Worm (Caenorhabditis elegans) whole organism, L3 larva: Measurements from ENCODE around the gene tbx-35.

Source experiments
- R02D3.7 ChIP-seq: fragments of 150-350 bp; optimal IDR thresholded peaks from 2 replicates; lab custom pipeline; 2014; ENCODE audit warnings: missing biosample characterization, missing genetic modification characterization
- ZK546.5 ChIP-seq: sonication (generic microtip); optimal IDR thresholded peaks from 2 replicates; lab custom pipeline; 2017; ENCODE audit warnings: missing biosample characterization, missing genetic modification characterization
- aly-2 ChIP-seq: fragments of 150-350 bp; optimal IDR thresholded peaks from 2 replicates; lab custom pipeline; 2014; ENCODE audit warnings: missing biosample characterization, missing genetic modification characterization
- ama-1 ChIP-seq: fragments of 150-350 bp; optimal IDR thresholded peaks from 2 replicates; lab custom pipeline; 2018
- ceh-16 ChIP-seq: sonication (generic microtip); optimal IDR thresholded peaks from 2 replicates; lab custom pipeline; 2017; ENCODE audit warnings: missing biosample characterization, missing genetic modification characterization
- ceh-28 ChIP-seq: fragments of 150-350 bp; optimal IDR thresholded peaks from 2 replicates; lab custom pipeline; 2014; ENCODE audit warnings: missing biosample characterization, missing genetic modification reagents, missing genetic modification characterization
- ceh-82 ChIP-seq: fragments of 150-350 bp; optimal IDR thresholded peaks from 2 replicates; lab custom pipeline; 2014; ENCODE audit warnings: missing biosample characterization, missing genetic modification characterization
- ceh-9 ChIP-seq: sonication (generic microtip); optimal IDR thresholded peaks from 2 replicates; lab custom pipeline; 2018; ENCODE audit warnings: missing biosample characterization, missing genetic modification characterization
- daf-12 ChIP-seq: fragments of 150-350 bp; optimal IDR thresholded peaks from 2 replicates; lab custom pipeline; 2014; ENCODE audit warnings: missing biosample characterization, missing genetic modification reagents, missing genetic modification characterization
- egl-27 ChIP-seq: sonication (generic microtip); optimal IDR thresholded peaks from 4 replicates; lab custom pipeline; 2017; ENCODE audit warnings: missing biosample characterization, missing genetic modification reagents, missing genetic modification characterization
- egl-5 ChIP-seq: fragments of 150-350 bp; optimal IDR thresholded peaks from 2 replicates; lab custom pipeline; 2017; ENCODE audit warnings: missing biosample characterization, missing genetic modification reagents, missing genetic modification characterization, inconsistent platforms
- elt-1 ChIP-seq: fragments of 150-350 bp; optimal IDR thresholded peaks from 2 replicates; lab custom pipeline; 2014; ENCODE audit warnings: missing biosample characterization, missing genetic modification characterization
- elt-2 ChIP-seq: sonication (generic microtip); optimal IDR thresholded peaks from 2 replicates; lab custom pipeline; 2016; ENCODE audit warnings: missing genetic modification reagents, mild to moderate bottlenecking, missing genetic modification characterization, missing compliant biosample characterization
- elt-3 ChIP-seq, 3 experiments: fragments of 150-350 bp in 1 of 3; sonication (generic microtip) in 2 of 3; optimal IDR thresholded peaks; 2 replicates in 2 of 3; 4 replicates in 1 of 3; lab custom pipeline; 2014 to 2017; ENCODE audit warnings: missing biosample characterization in 3 of 3, missing genetic modification characterization in 3 of 3
- eor-1 ChIP-seq, 2 experiments: fragments of 150-350 bp; optimal IDR thresholded peaks; 2 replicates each; lab custom pipeline; 2014 to 2018; ENCODE audit warnings: missing biosample characterization in 2 of 2, missing genetic modification characterization in 2 of 2
- fkh-10 ChIP-seq: sonication (generic microtip); optimal IDR thresholded peaks from 2 replicates; lab custom pipeline; 2017; ENCODE audit warnings: missing biosample characterization, missing genetic modification reagents, missing genetic modification characterization
- fkh-2 ChIP-seq: fragments of 150-350 bp; optimal IDR thresholded peaks from 2 replicates; lab custom pipeline; 2014; ENCODE audit warnings: missing biosample characterization, missing genetic modification reagents, missing genetic modification characterization
- fos-1 ChIP-seq: fragments of 150-350 bp; optimal IDR thresholded peaks from 2 replicates; lab custom pipeline; 2014; ENCODE audit warnings: missing biosample characterization, missing genetic modification characterization
- hmg-11 ChIP-seq: sonication (generic microtip); optimal IDR thresholded peaks from 2 replicates; lab custom pipeline; 2016; ENCODE audit warnings: missing genetic modification characterization, missing compliant biosample characterization
- jun-1 ChIP-seq: fragments of 150-350 bp; optimal IDR thresholded peaks from 2 replicates; lab custom pipeline; 2014; ENCODE audit warnings: missing biosample characterization, missing genetic modification reagents, missing genetic modification characterization
- lin-15B ChIP-seq: fragments of 150-350 bp; optimal IDR thresholded peaks from 2 replicates; lab custom pipeline; 2014; ENCODE audit warnings: missing biosample characterization, missing genetic modification characterization
- lin-39 ChIP-seq: fragments of 150-350 bp; optimal IDR thresholded peaks from 2 replicates; lab custom pipeline; 2018; ENCODE audit warnings: missing biosample characterization, missing genetic modification reagents, missing genetic modification characterization
- lsy-12 ChIP-seq: sonication (generic microtip); optimal IDR thresholded peaks from 2 replicates; lab custom pipeline; 2016; ENCODE audit warnings: mild to moderate bottlenecking, missing genetic modification characterization, missing compliant biosample characterization
- mdl-1 ChIP-seq: fragments of 150-350 bp; optimal IDR thresholded peaks from 2 replicates; lab custom pipeline; 2014; ENCODE audit warnings: missing biosample characterization, missing genetic modification characterization
- mml-1 ChIP-seq: fragments of 150-350 bp; sonication (generic microtip); optimal IDR thresholded peaks from 3 replicates; lab custom pipeline; 2014; ENCODE audit warnings: missing biosample characterization, missing genetic modification characterization
- nfya-1 ChIP-seq: sonication (generic microtip); optimal IDR thresholded peaks from 2 replicates; lab custom pipeline; 2017; ENCODE audit warnings: missing genetic modification characterization, mild to moderate bottlenecking, missing compliant biosample characterization, antibody characterized with exemption, moderate library complexity; ENCODE audit not compliant: insufficient read depth
- nhr-11 ChIP-seq: fragments of 150-350 bp; optimal IDR thresholded peaks from 2 replicates; lab custom pipeline; 2014; ENCODE audit warnings: missing biosample characterization, missing genetic modification characterization
- nhr-12 ChIP-seq: fragments of 150-350 bp; optimal IDR thresholded peaks from 2 replicates; lab custom pipeline; 2014; ENCODE audit warnings: missing biosample characterization, missing genetic modification characterization
- nhr-23 ChIP-seq: fragments of 150-350 bp; optimal IDR thresholded peaks from 2 replicates; lab custom pipeline; 2014; ENCODE audit warnings: missing biosample characterization, missing genetic modification reagents, missing genetic modification characterization
- nhr-237 ChIP-seq: fragments of 150-350 bp; optimal IDR thresholded peaks from 2 replicates; lab custom pipeline; 2014; ENCODE audit warnings: missing biosample characterization, missing genetic modification characterization
- nhr-25 ChIP-seq: sonication (generic microtip); optimal IDR thresholded peaks from 2 replicates; lab custom pipeline; 2017; ENCODE audit warnings: missing biosample characterization, missing genetic modification characterization
- nhr-28 ChIP-seq: fragments of 150-350 bp; optimal IDR thresholded peaks from 2 replicates; lab custom pipeline; 2014; ENCODE audit warnings: missing biosample characterization, missing genetic modification characterization
- nhr-43 ChIP-seq: sonication (generic microtip); optimal IDR thresholded peaks from 2 replicates; lab custom pipeline; 2016; ENCODE audit warnings: mild to moderate bottlenecking, missing genetic modification characterization, missing compliant biosample characterization; ENCODE audit not compliant: poor library complexity, severe bottlenecking
- nhr-67 ChIP-seq: fragments of 150-350 bp; optimal IDR thresholded peaks from 2 replicates; lab custom pipeline; 2014; ENCODE audit warnings: missing biosample characterization, missing genetic modification characterization
- nhr-76 ChIP-seq: fragments of 150-350 bp; sonication (generic microtip); optimal IDR thresholded peaks from 5 replicates; lab custom pipeline; 2014; ENCODE audit warnings: missing biosample characterization, missing genetic modification characterization
- nhr-77 ChIP-seq: fragments of 150-350 bp; optimal IDR thresholded peaks from 2 replicates; lab custom pipeline; 2014; ENCODE audit warnings: missing biosample characterization, missing genetic modification characterization
- pha-4 ChIP-seq: fragments of 150-350 bp; optimal IDR thresholded peaks from 2 replicates; lab custom pipeline; 2014; ENCODE audit warnings: missing biosample characterization, missing genetic modification reagents, missing genetic modification characterization
- pqm-1 ChIP-seq: fragments of 150-350 bp; optimal IDR thresholded peaks from 2 replicates; lab custom pipeline; 2017; ENCODE audit warnings: missing biosample characterization, missing genetic modification characterization, inconsistent platforms
- sea-2 ChIP-seq: fragments of 150-350 bp; sonication (generic microtip); optimal IDR thresholded peaks from 4 replicates; lab custom pipeline; 2014; ENCODE audit warnings: missing biosample characterization, missing genetic modification reagents, missing genetic modification characterization
- skn-1 ChIP-seq: fragments of 150-350 bp; optimal IDR thresholded peaks from 2 replicates; lab custom pipeline; 2014; ENCODE audit warnings: missing biosample characterization, missing genetic modification characterization
- snpc-4 ChIP-seq: fragments of 150-350 bp; optimal IDR thresholded peaks from 2 replicates; lab custom pipeline; 2014; ENCODE audit warnings: missing biosample characterization, missing genetic modification characterization
- tbx-2 ChIP-seq: sonication (generic microtip); optimal IDR thresholded peaks from 2 replicates; lab custom pipeline; 2016; ENCODE audit warnings: mild to moderate bottlenecking, missing genetic modification characterization, missing compliant biosample characterization
- unc-39 ChIP-seq: sonication (generic microtip); optimal IDR thresholded peaks from 4 replicates; lab custom pipeline; 2017; ENCODE audit warnings: missing biosample characterization, missing genetic modification characterization
- unc-62 ChIP-seq: fragments of 150-350 bp; sonication (generic microtip); optimal IDR thresholded peaks from 4 replicates; lab custom pipeline; 2014; ENCODE audit warnings: missing biosample characterization, missing genetic modification reagents, missing genetic modification characterization
- zag-1 ChIP-seq: fragments of 150-350 bp; optimal IDR thresholded peaks from 2 replicates; lab custom pipeline; 2014; ENCODE audit warnings: missing biosample characterization, missing genetic modification characterization
- ztf-11 ChIP-seq: fragments of 150-350 bp; optimal IDR thresholded peaks from 2 replicates; lab custom pipeline; 2014; ENCODE audit warnings: missing biosample characterization, missing genetic modification characterization
- ztf-4 ChIP-seq: fragments of 150-350 bp; optimal IDR thresholded peaks from 2 replicates; lab custom pipeline; 2014; ENCODE audit warnings: missing biosample characterization, missing genetic modification characterization

Gene tbx-35

ce11 chrII:5544145-5544515 is 18.9 kb upstream of the tbx-35 start:
- TF ChIP-seq lin-15B: peak; percentile 26
- TF ChIP-seq lsy-12: no peak
- TF ChIP-seq nfya-1 (tag; lab: Kevin White, UChicago): peak; percentile 80
- TF ChIP-seq jun-1 (tag; lab: Kevin White, UChicago): peak; percentile 41
- TF ChIP-seq ceh-28: peak; percentile 58
- peak; percentile 60 for TF ChIP-seq egl-5
- peak; percentile 51 for TF ChIP-seq unc-62 (GFP tag; lab: Kevin White, UChicago)
- peak; percentile 31 for TF ChIP-seq pqm-1 (tag; lab: Kevin White, UChicago)
- peak; percentile 72 for TF ChIP-seq lin-39 (tag; lab: Kevin White, UChicago)
- no peak for TF ChIP-seq nhr-77 (tag; lab: Kevin White, UChicago)
- TF ChIP-seq nhr-43: peak; percentile 63
- TF ChIP-seq ceh-16 (tag; lab: Kevin White, UChicago): no peak
- no peak for TF ChIP-seq elt-1 (tag; lab: Kevin White, UChicago)
- no peak for TF ChIP-seq fkh-10
- TF ChIP-seq elt-2 (tag; lab: Kevin White, UChicago): peak; percentile 84
- TF ChIP-seq skn-1: peak; percentile 57
- TF ChIP-seq nhr-12 (tag; lab: Kevin White, UChicago): no peak
- TF ChIP-seq snpc-4 (tag; lab: Kevin White, UChicago): peak; percentile 99
- TF ChIP-seq pha-4 (tag; lab: Kevin White, UChicago): peak; percentile 81
- TF ChIP-seq nhr-237 (tag; lab: Kevin White, UChicago): no peak
- no peak for TF ChIP-seq R02D3.7 (tag; lab: Kevin White, UChicago)
- peak; percentile 60 for TF ChIP-seq nhr-25
- peak; percentile 99 for TF ChIP-seq ama-1 (lab: Kevin White, UChicago)
- TF ChIP-seq nhr-23 (tag; lab: Kevin White, UChicago): peak; percentile 55

ce11 chrII:5543476-5544144 is 18.4 kb upstream of the tbx-35 start:
- TF ChIP-seq aly-2 (peak; percentile 88), ztf-4 (tag; lab: Kevin White, UChicago) (peak; percentile 91), nhr-67 (tag; lab: Kevin White, UChicago) (peak; percentile 53), tbx-2 (tag; lab: Kevin White, UChicago) (peak; percentile 97), ceh-9 (tag; lab: Kevin White, UChicago) (no peak), nhr-23 (tag; lab: Kevin White, UChicago) (peak; percentile 99), nhr-11 (tag; lab: Kevin White, UChicago) (peak; percentile 95), elt-3 (tag; optimal IDR thresholded peaks at IDR 0.05; lab: Kevin White, UChicago) (peak in 2 of 3 experiments; percentile 77 to 92), nhr-43 (peak; percentile 95), ceh-28 (peak; percentile 94), eor-1 (tag; optimal IDR thresholded peaks at IDR 0.05; lab: Kevin White, UChicago) (peak in 1 of 2 experiments; percentile 71), fkh-2 (tag; lab: Kevin White, UChicago) (peak; percentile 95), zag-1 (tag; lab: Kevin White, UChicago) (peak; percentile 93), mml-1 (no peak), fos-1 (tag; lab: Kevin White, UChicago) (peak; percentile 90), ZK546.5 (tag; lab: Kevin White, UChicago) (peak; percentile 44), pqm-1 (tag; lab: Kevin White, UChicago) (peak; percentile 94), skn-1 (peak; percentile 95), jun-1 (tag; lab: Kevin White, UChicago) (peak; percentile 98), nhr-77 (tag; lab: Kevin White, UChicago) (peak; percentile 93), elt-2 (tag; lab: Kevin White, UChicago) (peak; percentile 97), nfya-1 (tag; lab: Kevin White, UChicago) (peak; percentile 97), fkh-10 (peak; percentile 99), pha-4 (tag; lab: Kevin White, UChicago) (peak; percentile 99), ztf-11 (tag; lab: Kevin White, UChicago) (peak; percentile 61), nhr-12 (tag; lab: Kevin White, UChicago) (no peak), ceh-16 (tag; lab: Kevin White, UChicago) (peak; percentile 80), hmg-11 (tag; lab: Kevin White, UChicago) (peak; percentile 98), mdl-1 (tag; lab: Kevin White, UChicago) (peak; percentile 29), sea-2 (no peak), egl-27 (tag; lab: Kevin White, UChicago) (peak; percentile 71), ama-1 (lab: Kevin White, UChicago) (peak; percentile 100), unc-39 (tag; lab: Kevin White, UChicago) (peak; percentile 35), lin-15B (peak; percentile 85), elt-1 (tag; lab: Kevin White, UChicago) (peak; percentile 54), ceh-82 (tag; lab: Kevin White, UChicago) (peak; percentile 95), lin-39 (tag; lab: Kevin White, UChicago) (peak; percentile 97), nhr-25 (peak; percentile 99), R02D3.7 (tag; lab: Kevin White, UChicago) (peak; percentile 90), daf-12 (tag; lab: Kevin White, UChicago) (peak; percentile 67), nhr-237 (tag; lab: Kevin White, UChicago) (peak; percentile 57), nhr-76 (tag; lab: Kevin White, UChicago) (peak; percentile 52), lsy-12 (peak; percentile 98), unc-62 (GFP tag; lab: Kevin White, UChicago) (peak; percentile 81), egl-5 (peak; percentile 96), snpc-4 (tag; lab: Kevin White, UChicago) (peak; percentile 100), nhr-28 (tag; lab: Kevin White, UChicago) (peak; percentile 76)
- TF ChIP-seq, all 47 proteins: peak for 43
